Worm (Caenorhabditis elegans) whole organism, mixed stage, embryonic: ENCODE results near the gene egrh-1.

Experiments
- cnd-1 ChIP-seq: fragments of 200-800 bp; sonication (Bioruptor generic); optimal IDR thresholded peaks from 2 replicates; lab custom pipeline; 2018; ENCODE audit warnings: mild to moderate bottlenecking, missing genetic modification characterization, missing compliant biosample characterization
- lin-13 ChIP-seq: fragments of 150-350 bp; optimal IDR thresholded peaks from 2 replicates; lab custom pipeline; 2014; ENCODE audit warnings: missing biosample characterization, missing genetic modification characterization
- nhr-237 ChIP-seq: fragments of 150-350 bp; optimal IDR thresholded peaks from 2 replicates; lab custom pipeline; 2014; ENCODE audit warnings: missing biosample characterization, missing genetic modification characterization
- sem-2 ChIP-seq: fragments of 200-800 bp; sonication (Bioruptor generic); optimal IDR thresholded peaks from 2 replicates; lab custom pipeline; 2018; ENCODE audit warnings: mild to moderate bottlenecking, missing genetic modification characterization, missing compliant biosample characterization
- snpc-4 ChIP-seq: fragments of 150-350 bp; optimal IDR thresholded peaks from 2 replicates; lab custom pipeline; 2014; ENCODE audit warnings: missing biosample characterization, missing genetic modification characterization
- unc-39 ChIP-seq: fragments of 150-350 bp; optimal IDR thresholded peaks from 2 replicates; lab custom pipeline; 2014; ENCODE audit warnings: missing biosample characterization, missing genetic modification characterization
- unc-62 ChIP-seq: fragments of 150-350 bp; optimal IDR thresholded peaks from 2 replicates; lab custom pipeline; 2014; ENCODE audit warnings: missing biosample characterization, missing genetic modification reagents, missing genetic modification characterization
- ztf-11 ChIP-seq: fragments of 150-350 bp; optimal IDR thresholded peaks from 2 replicates; lab custom pipeline; 2014; ENCODE audit warnings: missing biosample characterization, missing genetic modification characterization

DNA sequence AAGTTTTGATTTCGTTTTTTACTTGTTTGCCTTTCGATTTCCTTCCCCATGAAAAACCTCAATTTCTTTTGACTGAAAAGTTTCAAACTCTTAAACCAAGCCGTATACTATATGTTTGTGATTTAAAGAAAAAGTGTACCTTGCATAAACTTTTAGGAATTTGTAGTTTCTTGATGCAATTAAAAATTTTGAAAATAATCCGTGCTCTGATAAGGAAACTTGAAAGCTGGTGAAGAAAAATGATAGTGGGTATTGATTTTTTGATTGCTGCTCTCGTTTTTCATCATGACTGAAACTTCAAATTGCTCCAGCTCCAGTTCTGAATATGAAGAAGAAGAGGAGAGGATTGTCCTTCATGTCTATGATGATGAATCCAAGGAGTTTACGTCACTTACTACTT, 3.3 kb downstream of the egrh-1 start, which contains the start of gene acd-3:
- TF ChIP-seq sem-2 (GFP tag; lab: Kevin White, UChicago) (no peak), unc-62 (GFP tag; lab: Kevin White, UChicago) (no peak), unc-39 (tag; lab: Kevin White, UChicago) (no peak), lin-13 (tag; lab: Kevin White, UChicago) (no peak), ztf-11 (tag; lab: Kevin White, UChicago) (no peak), snpc-4 (tag; lab: Kevin White, UChicago) (no peak), nhr-237 (no peak), cnd-1 (tag; lab: Kevin White, UChicago) (no peak)
